Fruit fly (Drosophila melanogaster): ENCODE data around the gene mura.

The mura gene

DNA sequence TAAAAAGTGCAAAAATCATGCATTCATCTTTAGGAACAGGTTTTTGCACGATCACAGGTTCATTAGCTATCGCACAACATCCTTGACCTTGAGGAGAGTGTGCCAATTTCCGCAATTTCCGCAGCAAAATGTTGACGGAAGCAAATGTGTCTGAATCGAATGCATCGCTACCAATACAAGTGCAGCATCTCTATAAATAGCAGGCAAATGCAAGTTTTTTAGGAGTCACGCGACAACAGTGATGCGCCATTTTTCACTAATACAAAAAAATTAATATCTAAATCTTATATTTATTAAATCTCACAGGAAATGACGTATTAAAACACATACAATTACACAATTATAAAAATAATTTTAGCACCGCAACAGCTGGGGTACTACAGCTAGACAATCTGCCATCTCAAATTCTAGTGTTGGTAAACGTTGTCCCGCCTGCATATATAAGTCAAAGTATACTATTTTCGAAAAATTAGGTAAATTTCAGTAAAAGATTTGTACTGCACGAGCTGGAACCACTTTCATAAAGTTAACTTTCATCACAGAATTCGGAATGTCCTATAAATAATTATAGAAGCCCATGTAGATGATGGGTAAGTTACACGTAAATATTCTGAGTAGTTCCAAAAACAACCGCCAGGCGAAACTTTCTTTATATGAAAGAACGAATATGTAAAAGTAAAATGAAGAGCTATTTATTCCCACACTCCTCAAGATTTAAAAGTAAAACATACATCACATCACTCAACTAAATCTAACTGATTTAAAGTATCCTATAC is 22.4 kb upstream of the mura start, which contains the start of gene CG9399 (continued):
- TF ChIP-seq CG14014 (GFP tag; IDR thresholded peaks at IDR 0.05) (peak; percentile 98), ATbp (GFP tag; optimal IDR thresholded peaks at IDR 0.05) (peak; percentile 95), HLHmδ (GFP tag; optimal IDR thresholded peaks at IDR 0.05) (no peak), scrt (GFP tag; optimal IDR thresholded peaks at IDR 0.05) (peak; percentile 89), abd-A (tag; optimal IDR thresholded peaks at IDR 0.05) (peak; percentile 26), E2f2 (GFP tag; IDR thresholded peaks at IDR 0.05) (peak; percentile 83), org-1 (GFP tag; optimal IDR thresholded peaks at IDR 0.05) (peak; percentile 90), CG12071 (GFP tag; optimal IDR thresholded peaks at IDR 0.05) (peak; percentile 87), CG8089 (GFP tag; optimal IDR thresholded peaks at IDR 0.05) (peak; percentile 88), CG11696 (GFP tag; IDR thresholded peaks at IDR 0.05) (peak; percentile 92), CG10209 (GFP tag; optimal IDR thresholded peaks at IDR 0.05) (peak; percentile 98), CG11560 (tag; IDR thresholded peaks at IDR 0.05) (peak; percentile 87), dmrt99B (tag; optimal IDR thresholded peaks at IDR 0.05) (peak; percentile 97), Nf-YC (tag; optimal IDR thresholded peaks at IDR 0.05) (peak; percentile 84), B-H2 (GFP tag; optimal IDR thresholded peaks at IDR 0.05) (peak; percentile 94), so (GFP tag; IDR thresholded peaks at IDR 0.05) (peak; percentile 98), CG2202 (tag; optimal IDR thresholded peaks at IDR 0.05) (peak; percentile 95), CG33213 (GFP tag; optimal IDR thresholded peaks at IDR 0.05) (peak; percentile 90), Opbp (GFP tag; IDR thresholded peaks at IDR 0.05; ENCODE audit: partially characterized antibody) (no peak), grau (tag; optimal IDR thresholded peaks at IDR 0.05) (peak; percentile 95), crc (GFP tag; optimal IDR thresholded peaks at IDR 0.05) (peak; percentile 86), CG16815 (GFP tag; optimal IDR thresholded peaks at IDR 0.05) (peak; percentile 96), hbn (GFP tag; IDR thresholded peaks at IDR 0.05; ENCODE audit: partially characterized antibody) (no peak), CG18011 (GFP tag; optimal IDR thresholded peaks at IDR 0.05) (peak; percentile 90), inv (GFP tag; IDR thresholded peaks at IDR 0.05; ENCODE audit: partially characterized antibody) (peak; percentile 44; the same call in 1 of the 2 replicates), CG1233 (GFP tag; optimal IDR thresholded peaks at IDR 0.05) (peak; percentile 95), lmd (GFP tag; IDR thresholded peaks at IDR 0.05) (peak; percentile 97), CG34224 (GFP tag; IDR thresholded peaks at IDR 0.05; ENCODE audit: partially characterized antibody) (peak; percentile 51), prd (optimal IDR thresholded peaks at IDR 0.05) (no peak), prd (GFP tag; IDR thresholded peaks at IDR 0.05) (peak; percentile 99), Spps (tag; optimal IDR thresholded peaks at IDR 0.05) (peak; percentile 94), CG7372 (GFP tag; IDR thresholded peaks at IDR 0.05) (peak; percentile 97), seq (GFP tag; IDR thresholded peaks at IDR 0.05) (peak; percentile 96), Dip2 (GFP tag; IDR thresholded peaks at IDR 0.05) (peak; percentile 56), CG4404 (GFP tag; IDR thresholded peaks at IDR 0.05) (peak; percentile 97), CG2889 (GFP tag; IDR thresholded peaks at IDR 0.05) (peak; percentile 97), lov (optimal IDR thresholded peaks at IDR 0.05) (no peak), lov (GFP tag; IDR thresholded peaks at IDR 0.05) (peak; percentile 98), eyg (GFP tag; optimal IDR thresholded peaks at IDR 0.05) (peak; percentile 76), CG17912 (GFP tag; optimal IDR thresholded peaks at IDR 0.05) (peak; percentile 87), CG6272 (GFP tag; IDR thresholded peaks at IDR 0.05) (peak; percentile 98), CG7928 (GFP tag; optimal IDR thresholded peaks at IDR 0.05) (peak; percentile 72), CG11085 (GFP tag; IDR thresholded peaks at IDR 0.05) (peak; percentile 95), Hand (GFP tag; optimal IDR thresholded peaks at IDR 0.05) (peak; percentile 76), D19A (tag; optimal IDR thresholded peaks at IDR 0.05) (peak; percentile 92), ro (GFP tag; IDR thresholded peaks at IDR 0.05) (peak; percentile 95), CG7987 (GFP tag; optimal IDR thresholded peaks at IDR 0.05) (peak; percentile 92), az2 (GFP tag; optimal IDR thresholded peaks at IDR 0.05) (peak; percentile 98), pros (GFP tag; optimal IDR thresholded peaks at IDR 0.05) (peak; percentile 24)
